Worm (Caenorhabditis elegans) whole organism, early embryonic: ENCODE results near the gene sru-9.

Experiments
- ama-1 ChIP-seq: fragments of 150-350 bp; optimal IDR thresholded peaks from 2 replicates; lab custom pipeline; 2014
- ceh-36 ChIP-seq: sonication (generic microtip); optimal IDR thresholded peaks from 2 replicates; lab custom pipeline; 2016; ENCODE audit warnings: missing genetic modification characterization, inconsistent platforms, missing compliant biosample characterization
- flt-1 ChIP-seq: fragments of 200-800 bp; sonication (Bioruptor generic); IDR thresholded peaks from 2 replicates; pipeline ENCODE4 v1.3.6; 2022; ENCODE audit warnings: missing genetic modification characterization, missing compliant biosample characterization
- hmbx-1 ChIP-seq: sonication (generic microtip); optimal IDR thresholded peaks from 2 replicates; lab custom pipeline; 2016; ENCODE audit warnings: mild to moderate bottlenecking, missing genetic modification characterization, missing compliant biosample characterization
- hnd-1 ChIP-seq: sonication (generic microtip); optimal IDR thresholded peaks from 2 replicates; lab custom pipeline; 2016; ENCODE audit warnings: missing genetic modification characterization, missing compliant biosample characterization
- scrt-1 ChIP-seq: fragments of 200-800 bp; sonication (Bioruptor generic); IDR thresholded peaks from 2 replicates; pipeline ENCODE4 v1.3.6; 2022; ENCODE audit warnings: missing genetic modification characterization, missing compliant biosample characterization
- sea-1 ChIP-seq: fragments of 200-800 bp; sonication (Bioruptor generic); conservative IDR thresholded peaks from 2 replicates; pipeline ENCODE4 v1.3.6; 2022; ENCODE audit warnings: missing genetic modification characterization, missing compliant biosample characterization

- TF ChIP-seq sea-1 (GFP tag; lab: Robert Waterston, UW) (no peak), ama-1 (lab: Kevin White, UChicago) (no peak), hnd-1 (tag; lab: Kevin White, UChicago) (no peak), flt-1 (no peak), hmbx-1 (tag; lab: Kevin White, UChicago) (no peak), ceh-36 (tag; lab: Kevin White, UChicago) (no peak), scrt-1 (no peak)
Observed at ce11 chrIV:13540165-13540564, 48.6 kb upstream of the sru-9 start, which contains the start of gene rsd-2.
